Fruit fly (Drosophila melanogaster): ENCODE data around the gene vn.

The vn gene

dm6 chr3L:5878734-5879291, 33.3 kb upstream of the vn start:
- TF ChIP-seq Clk (GFP tag; optimal IDR thresholded peaks at IDR 0.05) (no peak), Mnt (GFP tag; optimal IDR thresholded peaks at IDR 0.05) (no peak), CG5204 (GFP tag; optimal IDR thresholded peaks at IDR 0.05) (no peak), toe (GFP tag; optimal IDR thresholded peaks at IDR 0.05) (no peak), cnc (optimal IDR thresholded peaks at IDR 0.05) (no peak)

- TF ChIP-seq CG5204 (GFP tag; optimal IDR thresholded peaks at IDR 0.05) (no peak), CG12768 (GFP tag; optimal IDR thresholded peaks at IDR 0.05) (no peak), CG33017 (tag; optimal IDR thresholded peaks at IDR 0.05) (no peak), CG14711 (tag; optimal IDR thresholded peaks at IDR 0.05) (no peak), CG7101 (tag; optimal IDR thresholded peaks at IDR 0.05) (no peak), Mnt (GFP tag; optimal IDR thresholded peaks at IDR 0.05) (no peak), Hr96 (GFP tag; optimal IDR thresholded peaks at IDR 0.05) (no peak), pad (GFP tag; optimal IDR thresholded peaks at IDR 0.05) (no peak), CG11617 (GFP tag; optimal IDR thresholded peaks at IDR 0.05) (no peak), kay (GFP tag; ENCODE audit: borderline replicate concordance) (no peak), Clk (GFP tag; optimal IDR thresholded peaks at IDR 0.05) (no peak), tj (GFP tag; optimal IDR thresholded peaks at IDR 0.05) (no peak), toe (GFP tag; optimal IDR thresholded peaks at IDR 0.05) (no peak), CG7045 (GFP tag; optimal IDR thresholded peaks at IDR 0.05) (no peak), bab1 (GFP tag; optimal IDR thresholded peaks at IDR 0.05) (no peak)
These were observed 27.5 kb upstream of the vn start, which contains the start of gene CG18586 for dm6 chr3L:5873011-5873410. Gene CG18586 (plus strand): TSS chr3L:5873311.

- TF ChIP-seq Mnt (GFP tag; optimal IDR thresholded peaks at IDR 0.05) (no peak), CG5204 (GFP tag; optimal IDR thresholded peaks at IDR 0.05) (no peak), toe (GFP tag; optimal IDR thresholded peaks at IDR 0.05) (no peak), CG33017 (tag; optimal IDR thresholded peaks at IDR 0.05) (no peak), CG14711 (tag; optimal IDR thresholded peaks at IDR 0.05) (no peak), CG12768 (GFP tag; optimal IDR thresholded peaks at IDR 0.05) (no peak)
These were observed 25.7 kb upstream of the vn start, which contains the start of gene CG5568 for dm6 chr3L:5871201-5871600. Gene CG5568 (plus strand): TSS chr3L:5871501.

dm6 chr3L:5869614-5870204, 24.2 kb upstream of the vn start:
- TF ChIP-seq cnc (optimal IDR thresholded peaks at IDR 0.05) (no peak), toe (GFP tag; optimal IDR thresholded peaks at IDR 0.05) (peak; percentile 70), cic (GFP tag; optimal IDR thresholded peaks at IDR 0.05) (no peak), Mnt (GFP tag; optimal IDR thresholded peaks at IDR 0.05) (no peak), Crg-1 (GFP tag; optimal IDR thresholded peaks at IDR 0.05) (peak; percentile 36), CG1620 (GFP tag; optimal IDR thresholded peaks at IDR 0.05) (peak; percentile 24), CG11617 (GFP tag; optimal IDR thresholded peaks at IDR 0.05) (no peak), CG7045 (GFP tag; optimal IDR thresholded peaks at IDR 0.05) (peak; percentile 40), CG33017 (tag; optimal IDR thresholded peaks at IDR 0.05) (no peak), kay (GFP tag; ENCODE audit: borderline replicate concordance) (no peak), CG5204 (GFP tag; optimal IDR thresholded peaks at IDR 0.05) (peak; percentile 20), bab1 (GFP tag; optimal IDR thresholded peaks at IDR 0.05) (peak; percentile 83), CG12768 (GFP tag; optimal IDR thresholded peaks at IDR 0.05) (no peak), CG7101 (tag; optimal IDR thresholded peaks at IDR 0.05) (peak; percentile 45), Hr96 (GFP tag; optimal IDR thresholded peaks at IDR 0.05) (peak; percentile 70), ovo (GFP tag; optimal IDR thresholded peaks at IDR 0.05) (no peak), Clk (GFP tag; optimal IDR thresholded peaks at IDR 0.05) (no peak), pad (GFP tag; optimal IDR thresholded peaks at IDR 0.05) (peak; percentile 58), tj (GFP tag; optimal IDR thresholded peaks at IDR 0.05) (no peak), CG14711 (tag; optimal IDR thresholded peaks at IDR 0.05) (peak; percentile 42)

- no peak for TF ChIP-seq CG33017 (tag; optimal IDR thresholded peaks at IDR 0.05)
- TF ChIP-seq CG7045 (GFP tag; optimal IDR thresholded peaks at IDR 0.05) = no peak
- no peak for TF ChIP-seq Crg-1 (GFP tag; optimal IDR thresholded peaks at IDR 0.05)
- TF ChIP-seq Clk (GFP tag; optimal IDR thresholded peaks at IDR 0.05) = no peak
- TF ChIP-seq CG12768 (GFP tag; optimal IDR thresholded peaks at IDR 0.05) = no peak
- no peak for TF ChIP-seq CG1620 (GFP tag; optimal IDR thresholded peaks at IDR 0.05)
- no peak for TF ChIP-seq Hr96 (GFP tag; optimal IDR thresholded peaks at IDR 0.05)
- no peak for TF ChIP-seq toe (GFP tag; optimal IDR thresholded peaks at IDR 0.05)
- TF ChIP-seq CG7101 (tag; optimal IDR thresholded peaks at IDR 0.05) = no peak
- no peak for TF ChIP-seq kay (GFP tag; ENCODE audit: borderline replicate concordance)
These were observed 21.5 kb upstream of the vn start for dm6 chr3L:5866924-5867323.

dm6 chr3L:5863868-5864413, 18.5 kb upstream of the vn start:
- no peak for TF ChIP-seq cic (GFP tag; optimal IDR thresholded peaks at IDR 0.05)
- TF ChIP-seq CG7045 (GFP tag; optimal IDR thresholded peaks at IDR 0.05) = no peak
- no peak for TF ChIP-seq pad (GFP tag; optimal IDR thresholded peaks at IDR 0.05)
- TF ChIP-seq CG12768 (GFP tag; optimal IDR thresholded peaks at IDR 0.05) = no peak
- TF ChIP-seq CG14711 (tag; optimal IDR thresholded peaks at IDR 0.05) = no peak
- no peak for TF ChIP-seq bab1 (GFP tag; optimal IDR thresholded peaks at IDR 0.05)
- TF ChIP-seq CG5204 (GFP tag; optimal IDR thresholded peaks at IDR 0.05) = no peak
- TF ChIP-seq CG7101 (tag; optimal IDR thresholded peaks at IDR 0.05) = no peak
- no peak for TF ChIP-seq Clk (GFP tag; optimal IDR thresholded peaks at IDR 0.05)
- no peak for TF ChIP-seq Crg-1 (GFP tag; optimal IDR thresholded peaks at IDR 0.05)
